Worm (Caenorhabditis elegans) whole organism, L1 larva: Measurements from ENCODE around the gene Y97E10AR.6.

ENCODE experiments used
- C16A3.4 ChIP-seq: fragments of 150-350 bp; optimal IDR thresholded peaks from 2 replicates; lab custom pipeline; 2014; ENCODE audit warnings: missing biosample characterization, missing genetic modification characterization
- aha-1 ChIP-seq: fragments of 150-350 bp; optimal IDR thresholded peaks from 2 replicates; lab custom pipeline; 2014; ENCODE audit warnings: missing biosample characterization, missing genetic modification characterization
- blmp-1 ChIP-seq: fragments of 150-350 bp; optimal IDR thresholded peaks from 2 replicates; lab custom pipeline; 2014; ENCODE audit warnings: missing biosample characterization, missing genetic modification characterization
- ceh-63 ChIP-seq: fragments of 200-800 bp; sonication (Bioruptor generic); optimal IDR thresholded peaks from 2 replicates; lab custom pipeline; 2018; ENCODE audit warnings: mild to moderate bottlenecking, missing genetic modification characterization, missing compliant biosample characterization
- ceh-88 ChIP-seq: fragments of 200-800 bp; sonication (Bioruptor generic); IDR thresholded peaks from 2 replicates; pipeline ENCODE4 v1.3.6; 2022; ENCODE audit warnings: missing genetic modification characterization, missing compliant biosample characterization
- ceh-90 ChIP-seq: sonication (generic microtip); optimal IDR thresholded peaks from 2 replicates; lab custom pipeline; 2016; ENCODE audit warnings: missing genetic modification characterization, missing compliant biosample characterization
- dpl-1 ChIP-seq, 3 experiments: fragments of 150-350 bp in 2 of 3; sonication (generic microtip) in 1 of 3; optimal IDR thresholded peaks; 2 replicates each; lab custom pipeline; 2014 to 2017; ENCODE audit warnings: missing biosample characterization in 3 of 3, missing genetic modification characterization in 3 of 3, missing genetic modification reagents in 3 of 3
- dsc-1 ChIP-seq: sonication (generic microtip); optimal IDR thresholded peaks from 2 replicates; lab custom pipeline; 2016; ENCODE audit warnings: mild to moderate bottlenecking, missing genetic modification characterization, missing compliant biosample characterization
- efl-1 ChIP-seq, 4 experiments: fragments of 150-350 bp; optimal IDR thresholded peaks in 3 of 4; peaks in 1 of 4; 1 replicate in 1 of 4; 2 replicates in 3 of 4; lab custom pipeline; 2014; ENCODE audit warnings: missing biosample characterization in 2 of 4, missing genetic modification characterization in 2 of 4, missing genetic modification reagents in 2 of 4
- egl-13 ChIP-seq: sonication (generic microtip); optimal IDR thresholded peaks from 2 replicates; lab custom pipeline; 2016; ENCODE audit warnings: missing genotype, missing genetic modification reagents, missing genetic modification characterization, missing compliant biosample characterization
- elt-3 ChIP-seq, 6 experiments: fragments of 150-350 bp in 1 of 6; sonication (generic microtip); optimal IDR thresholded peaks; 2 replicates each; lab custom pipeline; 2017 to 2018; ENCODE audit warnings: missing biosample characterization in 6 of 6, missing genetic modification characterization in 6 of 6, inconsistent platforms in 1 of 6
- ets-5 ChIP-seq: fragments of 200-800 bp; sonication (Bioruptor generic); IDR thresholded peaks from 2 replicates; pipeline ENCODE4 v1.3.6; 2022; ENCODE audit warnings: missing genetic modification characterization, missing compliant biosample characterization
- fos-1 ChIP-seq: fragments of 150-350 bp; optimal IDR thresholded peaks from 2 replicates; lab custom pipeline; 2014; ENCODE audit warnings: missing biosample characterization, missing genetic modification characterization
- grh-1 ChIP-seq: fragments of 200-800 bp; sonication (Bioruptor generic); IDR thresholded peaks from 2 replicates; pipeline ENCODE4 v1.3.6; 2022; ENCODE audit warnings: missing genetic modification reagents, missing genetic modification characterization, missing compliant biosample characterization
- hpl-2 ChIP-seq: fragments of 150-350 bp; optimal IDR thresholded peaks from 2 replicates; lab custom pipeline; 2014; ENCODE audit warnings: missing biosample characterization, missing genetic modification reagents, missing genetic modification characterization
- isw-1 ChIP-seq: fragments of 200-800 bp; sonication (Bioruptor generic); IDR thresholded peaks from 2 replicates; pipeline ENCODE4 v1.3.6; 2022; ENCODE audit warnings: missing genetic modification characterization, missing compliant biosample characterization
- jun-1 ChIP-seq: fragments of 150-350 bp; optimal IDR thresholded peaks from 2 replicates; lab custom pipeline; 2014; ENCODE audit warnings: missing biosample characterization, missing genetic modification reagents, missing genetic modification characterization
- lin-13 ChIP-seq: fragments of 150-350 bp; optimal IDR thresholded peaks from 2 replicates; lab custom pipeline; 2014; ENCODE audit warnings: missing biosample characterization, missing genetic modification reagents, missing genetic modification characterization
- lin-14 ChIP-seq: fragments of 200-800 bp; sonication (Bioruptor generic); optimal IDR thresholded peaks from 2 replicates; lab custom pipeline; 2018; ENCODE audit warnings: mild to moderate bottlenecking, missing genetic modification characterization, moderate library complexity, missing compliant biosample characterization
- lin-15B ChIP-seq: fragments of 150-350 bp; sonication (generic microtip); optimal IDR thresholded peaks from 3 replicates; lab custom pipeline; 2014; ENCODE audit warnings: missing biosample characterization, missing genetic modification characterization
- mab-9 ChIP-seq: fragments of 200-800 bp; sonication (Bioruptor generic); IDR thresholded peaks from 2 replicates; pipeline ENCODE4 v1.3.6; 2022; ENCODE audit warnings: missing genetic modification reagents, missing genetic modification characterization, missing compliant biosample characterization
- mdl-1 ChIP-seq, 2 experiments: fragments of 150-350 bp; optimal IDR thresholded peaks; 2 replicates each; lab custom pipeline; 2014 to 2017; ENCODE audit warnings: missing biosample characterization in 2 of 2, missing genetic modification characterization in 2 of 2, inconsistent platforms in 1 of 2
- mef-2 ChIP-seq: fragments of 150-350 bp; optimal IDR thresholded peaks from 2 replicates; lab custom pipeline; 2014; ENCODE audit warnings: missing biosample characterization, missing genetic modification characterization
- mep-1 ChIP-seq: fragments of 150-350 bp; optimal IDR thresholded peaks from 2 replicates; lab custom pipeline; 2014; ENCODE audit warnings: missing biosample characterization, missing genetic modification characterization
- nhr-12 ChIP-seq: sonication (generic microtip); optimal IDR thresholded peaks from 2 replicates; lab custom pipeline; 2017; ENCODE audit warnings: missing biosample characterization, missing genetic modification characterization
- nhr-20 ChIP-seq: sonication (generic microtip); optimal IDR thresholded peaks from 2 replicates; lab custom pipeline; 2016; ENCODE audit warnings: mild to moderate bottlenecking, missing genetic modification characterization, missing compliant biosample characterization
- nhr-237 ChIP-seq: fragments of 150-350 bp; optimal IDR thresholded peaks from 2 replicates; lab custom pipeline; 2014; ENCODE audit warnings: missing biosample characterization, missing genetic modification characterization
- nhr-71 ChIP-seq: sonication (generic microtip); optimal IDR thresholded peaks from 2 replicates; lab custom pipeline; 2016; ENCODE audit warnings: mild to moderate bottlenecking, missing genetic modification characterization, moderate library complexity, missing compliant biosample characterization
- nhr-76 ChIP-seq: sonication (generic microtip); optimal IDR thresholded peaks from 2 replicates; lab custom pipeline; 2017; ENCODE audit warnings: missing biosample characterization, missing genetic modification characterization
- nhr-85 ChIP-seq: sonication (generic microtip); peaks from one replicate; lab custom pipeline; 2016; ENCODE audit warnings: missing genetic modification characterization, inconsistent platforms, missing compliant biosample characterization
- nhr-90 ChIP-seq: sonication (generic microtip); optimal IDR thresholded peaks from 2 replicates; lab custom pipeline; 2016; ENCODE audit warnings: mild to moderate bottlenecking, missing genetic modification characterization, missing compliant biosample characterization; ENCODE audit not compliant: poor library complexity
- pag-3 ChIP-seq: sonication (generic microtip); optimal IDR thresholded peaks from 2 replicates; lab custom pipeline; 2017; ENCODE audit warnings: missing genetic modification characterization, mild to moderate bottlenecking, missing compliant biosample characterization, antibody characterized with exemption, borderline replicate concordance; ENCODE audit not compliant: insufficient read depth
- rnt-1 ChIP-seq: sonication (generic microtip); optimal IDR thresholded peaks from 2 replicates; lab custom pipeline; 2016; ENCODE audit warnings: mild to moderate bottlenecking, missing genetic modification characterization, moderate library complexity, missing compliant biosample characterization
- snu-23 ChIP-seq: sonication (generic microtip); optimal IDR thresholded peaks from 2 replicates; lab custom pipeline; 2016; ENCODE audit warnings: missing genetic modification characterization, missing compliant biosample characterization
- sox-4 ChIP-seq: sonication (generic microtip); optimal IDR thresholded peaks from 2 replicates; lab custom pipeline; 2016; ENCODE audit warnings: missing genetic modification characterization, missing compliant biosample characterization
- sptf-1 ChIP-seq: fragments of 150-350 bp; optimal IDR thresholded peaks from 2 replicates; lab custom pipeline; 2014; ENCODE audit warnings: missing biosample characterization, missing genetic modification characterization
- swsn-7 ChIP-seq: sonication (generic microtip); optimal IDR thresholded peaks from 2 replicates; lab custom pipeline; 2016; ENCODE audit warnings: missing genetic modification characterization, missing compliant biosample characterization
- tlp-1 ChIP-seq: fragments of 150-350 bp; optimal IDR thresholded peaks from 2 replicates; lab custom pipeline; 2014; ENCODE audit warnings: missing biosample characterization, missing genetic modification characterization
- unc-30 ChIP-seq: sonication (generic microtip); optimal IDR thresholded peaks from 2 replicates; lab custom pipeline; 2017; ENCODE audit warnings: missing biosample characterization, missing genetic modification characterization
- unc-62 ChIP-seq: fragments of 150-350 bp; optimal IDR thresholded peaks from 2 replicates; lab custom pipeline; 2014; ENCODE audit warnings: missing biosample characterization, missing genetic modification reagents, missing genetic modification characterization
- unc-86 ChIP-seq: sonication (generic microtip); optimal IDR thresholded peaks from 2 replicates; lab custom pipeline; 2016; ENCODE audit warnings: missing genetic modification characterization, missing compliant biosample characterization
- unc-98 ChIP-seq: fragments of 200-800 bp; sonication (Bioruptor generic); IDR thresholded peaks from 2 replicates; pipeline ENCODE4 v1.3.6; 2022; ENCODE audit warnings: missing genetic modification characterization, missing compliant biosample characterization
- xbp-1 ChIP-seq: sonication (generic microtip); optimal IDR thresholded peaks from 2 replicates; lab custom pipeline; 2016; ENCODE audit warnings: missing genetic modification characterization, missing compliant biosample characterization

The Y97E10AR.6 gene

ce11 chrV:8046706-8047105, 33.0 kb upstream of the Y97E10AR.6 start, which contains the start of gene ZC513.3:
ZC513.3 (plus strand) TSS chrV:8047006.
- no peak for TF ChIP-seq tlp-1
- TF ChIP-seq C16A3.4 (tag; lab: Kevin White, UChicago): no peak
- no peak for TF ChIP-seq mab-9 (GFP tag; lab: Robert Waterston, UW)
- no peak for TF ChIP-seq ceh-90 (tag; lab: Kevin White, UChicago)
- TF ChIP-seq rnt-1: no peak
- TF ChIP-seq isw-1 (GFP tag; lab: Robert Waterston, UW): no peak
- no peak for TF ChIP-seq dpl-1 (GFP tag; optimal IDR thresholded peaks at IDR 0.05; lab: Kevin White, UChicago)
- TF ChIP-seq nhr-12: no peak
- TF ChIP-seq hpl-2 (GFP tag; lab: Kevin White, UChicago): no peak
- TF ChIP-seq ceh-88 (GFP tag; lab: Robert Waterston, UW): no peak
- no peak for TF ChIP-seq ceh-63 (GFP tag; lab: Kevin White, UChicago)
- no peak for TF ChIP-seq unc-98 (GFP tag; lab: Robert Waterston, UW)
- TF ChIP-seq xbp-1 (tag; lab: Kevin White, UChicago): no peak
- no peak for TF ChIP-seq pag-3 (tag; lab: Kevin White, UChicago)
- no peak for TF ChIP-seq lin-13 (GFP tag; lab: Kevin White, UChicago)
- TF ChIP-seq dsc-1: no peak
- TF ChIP-seq elt-3 (tag; optimal IDR thresholded peaks at IDR 0.05; lab: Kevin White, UChicago): no peak
- TF ChIP-seq sptf-1 (tag; lab: Kevin White, UChicago): no peak
- no peak for TF ChIP-seq nhr-90 (tag; lab: Kevin White, UChicago)
- no peak for TF ChIP-seq swsn-7 (tag; lab: Kevin White, UChicago)

ce11 chrV:8044957-8045356, 31.2 kb upstream of the Y97E10AR.6 start:
- TF ChIP-seq nhr-20 (tag; lab: Kevin White, UChicago): peak; percentile 10
- no peak for TF ChIP-seq unc-86
- TF ChIP-seq mdl-1 (tag; optimal IDR thresholded peaks at IDR 0.05; lab: Kevin White, UChicago): no peak
- peak; percentile 46 for TF ChIP-seq mep-1 (tag; lab: Kevin White, UChicago)
- TF ChIP-seq lin-14 (GFP tag; lab: Kevin White, UChicago): peak; percentile 61
- 0 out of 2 replicates have a peak, but pooled peaks have one; percentile 7 for TF ChIP-seq grh-1 (GFP tag; lab: Robert Waterston, UW)
- no peak for TF ChIP-seq unc-62
- no peak for TF ChIP-seq xbp-1 (tag; lab: Kevin White, UChicago)
- TF ChIP-seq blmp-1 (tag; lab: Kevin White, UChicago): peak; percentile 68
- peak; percentile 84 for TF ChIP-seq nhr-85 (tag; lab: Kevin White, UChicago)
- TF ChIP-seq unc-30: no peak
- TF ChIP-seq efl-1 (optimal IDR thresholded peaks at IDR 0.05; lab: Kevin White, UChicago): no peak
- TF ChIP-seq efl-1 (GFP tag; optimal IDR thresholded peaks at IDR 0.05 in 1 of 2; lab: Kevin White, UChicago): peak in 1 of 2 experiments; percentile 66
- TF ChIP-seq snu-23 (GFP tag; lab: Kevin White, UChicago): peak; percentile 2
- TF ChIP-seq, all 84 proteins: peak for 8

- TF ChIP-seq blmp-1 (tag; lab: Kevin White, UChicago) (peak; percentile 92), elt-3 (tag; optimal IDR thresholded peaks at IDR 0.05; lab: Kevin White, UChicago) (peak in 2 of 6 experiments; percentile 33 to 36), nhr-20 (tag; lab: Kevin White, UChicago) (peak; percentile 35), lin-14 (GFP tag; lab: Kevin White, UChicago) (peak; percentile 62), nhr-12 (no peak), ets-5 (GFP tag; lab: Robert Waterston, UW) (no peak), mep-1 (tag; lab: Kevin White, UChicago) (peak; percentile 38), efl-1 (optimal IDR thresholded peaks at IDR 0.05; lab: Kevin White, UChicago) (no peak), efl-1 (GFP tag; optimal IDR thresholded peaks at IDR 0.05 in 1 of 2; lab: Kevin White, UChicago) (peak in 1 of 2 experiments; percentile 41), snu-23 (GFP tag; lab: Kevin White, UChicago) (peak; percentile 28), grh-1 (GFP tag; lab: Robert Waterston, UW) (no peak), nhr-71 (tag; lab: Kevin White, UChicago) (peak; percentile 15)
These were observed 29.9 kb upstream of the Y97E10AR.6 start for ce11 chrV:8043664-8044063.

ce11 chrV:8041336-8041868, 27.7 kb upstream of the Y97E10AR.6 start:
- TF ChIP-seq mef-2 (no peak), egl-13 (tag; lab: Kevin White, UChicago) (no peak), tlp-1 (no peak), sox-4 (tag; lab: Kevin White, UChicago) (no peak), rnt-1 (no peak), efl-1 (optimal IDR thresholded peaks at IDR 0.05; lab: Kevin White, UChicago) (no peak), efl-1 (GFP tag; optimal IDR thresholded peaks at IDR 0.05 in 1 of 2; lab: Kevin White, UChicago) (peak in 1 of 2 experiments; percentile 90), nhr-85 (tag; lab: Kevin White, UChicago) (peak; percentile 81), jun-1 (tag; lab: Kevin White, UChicago) (no peak), lin-13 (GFP tag; lab: Kevin White, UChicago) (no peak), lin-15B (no peak), nhr-237 (tag; lab: Kevin White, UChicago) (no peak), pag-3 (tag; lab: Kevin White, UChicago) (no peak), sptf-1 (tag; lab: Kevin White, UChicago) (no peak), aha-1 (tag; lab: Kevin White, UChicago) (no peak), grh-1 (GFP tag; lab: Robert Waterston, UW) (peak; percentile 60), hpl-2 (GFP tag; lab: Kevin White, UChicago) (no peak), ceh-88 (GFP tag; lab: Robert Waterston, UW) (no peak), nhr-76 (tag; lab: Kevin White, UChicago) (no peak), fos-1 (no peak)
